Fruit fly (Drosophila melanogaster) whole organism, embryonic: ENCODE results near the gene CG6983.

Source experiments
- Atf3 ChIP-seq: fragments of 200-800 bp; sonication (Bioruptor generic); optimal IDR thresholded peaks from 3 replicates; lab custom pipeline; 2016; ENCODE audit warnings: missing biosample characterization, missing genetic modification characterization
- Atf6 ChIP-seq: fragments of 200-800 bp; sonication (Bioruptor generic); IDR thresholded peaks from 2 replicates; pipeline ENCODE4 v1.3.6; 2022; ENCODE audit warnings: missing biosample characterization, missing genetic modification characterization
- Blimp-1 ChIP-seq: fragments of 200-800 bp; sonication (Bioruptor generic); optimal IDR thresholded peaks from 3 replicates; lab custom pipeline; 2018; ENCODE audit warnings: missing biosample characterization, missing genetic modification characterization, mild to moderate bottlenecking, moderate library complexity, missing genetic modification reagents
- CG10979 ChIP-seq: fragments of 200-800 bp; sonication (Bioruptor generic); optimal IDR thresholded peaks from 2 replicates; lab custom pipeline; 2018; ENCODE audit warnings: missing biosample characterization, mild to moderate bottlenecking, missing genetic modification characterization, moderate library complexity
- CG15479 ChIP-seq: fragments of 200-800 bp; sonication (Bioruptor generic); optimal IDR thresholded peaks from 3 replicates; lab custom pipeline; 2019; ENCODE audit warnings: missing biosample characterization, mild to moderate bottlenecking, missing genetic modification characterization, moderate library complexity
- CG15601 ChIP-seq: fragments of 200-800 bp; sonication (Bioruptor generic); optimal IDR thresholded peaks from 3 replicates; lab custom pipeline; 2019; ENCODE audit warnings: missing biosample characterization, mild to moderate bottlenecking, missing genetic modification characterization, moderate library complexity
- CG18011 ChIP-seq: fragments of 200-800 bp; sonication (Bioruptor generic); optimal IDR thresholded peaks from 2 replicates; lab custom pipeline; 2017; ENCODE audit warnings: missing biosample characterization, missing genetic modification characterization, mild to moderate bottlenecking, moderate library complexity, missing genotype
- CG2116 ChIP-seq: fragments of 200-800 bp; sonication (Bioruptor generic); optimal IDR thresholded peaks from 3 replicates; lab custom pipeline; 2018; ENCODE audit warnings: missing biosample characterization, mild to moderate bottlenecking, missing genetic modification characterization
- CG32532 ChIP-seq: fragments of 200-800 bp; sonication (Bioruptor generic); IDR thresholded peaks from 2 replicates; pipeline ENCODE4 v1.3.6; 2022; ENCODE audit warnings: missing biosample characterization, missing genetic modification characterization
- CG3281 ChIP-seq: fragments of 200-800 bp; sonication (Bioruptor generic); optimal IDR thresholded peaks from 3 replicates; lab custom pipeline; 2017; ENCODE audit warnings: missing biosample characterization, mild to moderate bottlenecking, missing genetic modification characterization
- CG4360 ChIP-seq: fragments of 200-800 bp; sonication (Bioruptor generic); IDR thresholded peaks from 2 replicates; pipeline ENCODE4 v1.3.6; 2022; ENCODE audit warnings: missing biosample characterization, missing genetic modification characterization
- CG6272 ChIP-seq: fragments of 200-800 bp; sonication (Bioruptor generic); IDR thresholded peaks from 2 replicates; pipeline ENCODE4 v1.3.6; 2022; ENCODE audit warnings: missing biosample characterization, missing genetic modification characterization
- CG7372 ChIP-seq: fragments of 200-800 bp; sonication (Bioruptor generic); IDR thresholded peaks from 2 replicates; pipeline ENCODE4 v1.3.6; 2022; ENCODE audit warnings: missing biosample characterization, missing genetic modification characterization
- CG8924 ChIP-seq: fragments of 200-800 bp; optimal IDR thresholded peaks from 3 replicates; lab custom pipeline; 2019; ENCODE audit warnings: missing biosample characterization, mild to moderate bottlenecking, missing genetic modification characterization, moderate library complexity
- CG9437 ChIP-seq: fragments of 200-800 bp; sonication (Bioruptor generic); optimal IDR thresholded peaks from 2 replicates; lab custom pipeline; 2018; ENCODE audit warnings: missing biosample characterization, mild to moderate bottlenecking, missing genetic modification characterization
- CG9797 ChIP-seq: fragments of 200-800 bp; sonication (Bioruptor generic); optimal IDR thresholded peaks from 3 replicates; lab custom pipeline; 2018; ENCODE audit warnings: missing biosample characterization, mild to moderate bottlenecking, missing genetic modification characterization
- D19B ChIP-seq: fragments of 200-800 bp; sonication (Bioruptor generic); optimal IDR thresholded peaks from 2 replicates; lab custom pipeline; 2017; ENCODE audit warnings: missing biosample characterization, mild to moderate bottlenecking, missing genetic modification characterization
- Dbx ChIP-seq: fragments of 200-800 bp; sonication (Bioruptor generic); IDR thresholded peaks from 3 replicates; pipeline ENCODE4 v1.3.6; 2022; ENCODE audit warnings: missing biosample characterization, missing genetic modification characterization
- Deaf1 ChIP-seq: fragments of 200-800 bp; optimal IDR thresholded peaks from 3 replicates; lab custom pipeline; 2019; ENCODE audit warnings: missing biosample characterization, mild to moderate bottlenecking, missing genetic modification characterization, moderate library complexity
- Dek ChIP-seq: fragments of 200-800 bp; sonication (Bioruptor generic); optimal IDR thresholded peaks from 3 replicates; lab custom pipeline; 2019; ENCODE audit warnings: missing biosample characterization, mild to moderate bottlenecking, missing genetic modification characterization, moderate library complexity
- ERR ChIP-seq: fragments of 200-800 bp; sonication (Bioruptor generic); optimal IDR thresholded peaks from 2 replicates; lab custom pipeline; 2016; ENCODE audit warnings: missing biosample characterization, missing genetic modification characterization
- Fer3 ChIP-seq: fragments of 200-800 bp; sonication (Bioruptor generic); optimal IDR thresholded peaks from 2 replicates; lab custom pipeline; 2018; ENCODE audit warnings: missing biosample characterization, mild to moderate bottlenecking, missing genetic modification characterization, moderate library complexity
- HLH54F ChIP-seq: fragments of 200-800 bp; sonication (Bioruptor generic); optimal IDR thresholded peaks from 3 replicates; lab custom pipeline; 2016; ENCODE audit warnings: missing biosample characterization, missing genetic modification characterization
- NC2β ChIP-seq: fragments of 200-800 bp; sonication (Bioruptor generic); optimal IDR thresholded peaks from 2 replicates; lab custom pipeline; 2016; ENCODE audit warnings: missing biosample characterization, missing genetic modification characterization
- Rfx ChIP-seq: fragments of 200-800 bp; sonication (Bioruptor generic); IDR thresholded peaks from 2 replicates; pipeline ENCODE4 v1.3.6; 2022; ENCODE audit warnings: missing biosample characterization, missing genetic modification characterization
- Rx ChIP-seq: fragments of 200-800 bp; sonication (Bioruptor generic); IDR thresholded peaks from 2 replicates; pipeline ENCODE4 v1.3.6; 2022; ENCODE audit warnings: missing biosample characterization, missing genetic modification characterization
- Sry-β ChIP-seq: fragments of 200-800 bp; sonication (Bioruptor generic); optimal IDR thresholded peaks from 2 replicates; lab custom pipeline; 2018; ENCODE audit warnings: missing biosample characterization, mild to moderate bottlenecking, missing genetic modification characterization, moderate library complexity
- Tbp ChIP-seq: fragments of >200 bp; optimal IDR thresholded peaks from 2 replicates; lab custom pipeline; 2018; ENCODE audit warnings: missing biosample characterization, missing genetic modification characterization
- al ChIP-seq: fragments of 200-800 bp; sonication (Bioruptor generic); IDR thresholded peaks from 2 replicates; pipeline ENCODE4 v1.3.6; 2022; ENCODE audit warnings: missing biosample characterization, missing genetic modification characterization
- ash1 ChIP-seq: fragments of 200-800 bp; sonication (Bioruptor generic); optimal IDR thresholded peaks from 2 replicates; lab custom pipeline; 2018; ENCODE audit warnings: missing biosample characterization, mild to moderate bottlenecking, missing genetic modification characterization
- chinmo ChIP-seq: fragments of 200-800 bp; sonication (Bioruptor generic); IDR thresholded peaks from 4 replicates; pipeline ENCODE4 v1.3.6; 2022; ENCODE audit warnings: missing biosample characterization, missing genetic modification characterization; ENCODE audit not compliant: partially characterized antibody
- ci ChIP-seq: fragments of 200-800 bp; sonication (Bioruptor generic); IDR thresholded peaks from 3 replicates; pipeline ENCODE4 v1.3.6; 2022; ENCODE audit warnings: missing biosample characterization, missing genetic modification characterization
- da ChIP-seq: fragments of 200-800 bp; sonication (Bioruptor generic); optimal IDR thresholded peaks from 2 replicates; lab custom pipeline; 2016; ENCODE audit warnings: missing biosample characterization, missing genetic modification characterization
- dm ChIP-seq: fragments of 200-800 bp; sonication (Bioruptor generic); optimal IDR thresholded peaks from 3 replicates; lab custom pipeline; 2016; ENCODE audit warnings: missing biosample characterization, missing genetic modification characterization
- esg ChIP-seq: fragments of 200-800 bp; sonication (Bioruptor generic); conservative IDR thresholded peaks from 2 replicates; pipeline ENCODE4 v1.3.6; 2022; ENCODE audit warnings: missing biosample characterization, missing genetic modification characterization
- eyg ChIP-seq: fragments of 200-800 bp; sonication (Bioruptor generic); optimal IDR thresholded peaks from 3 replicates; lab custom pipeline; 2016; ENCODE audit warnings: missing biosample characterization, missing genetic modification characterization
- gem ChIP-seq: fragments of 200-800 bp; sonication (Bioruptor generic); optimal IDR thresholded peaks from 2 replicates; lab custom pipeline; 2019; ENCODE audit warnings: missing biosample characterization, mild to moderate bottlenecking, missing genetic modification characterization, moderate library complexity
- gt ChIP-seq: fragments of 200-800 bp; sonication (Bioruptor generic); IDR thresholded peaks from 2 replicates; pipeline ENCODE4 v1.3.6; 2022; ENCODE audit warnings: missing biosample characterization, missing genetic modification characterization
- hth ChIP-seq: fragments of >200 bp; optimal IDR thresholded peaks from 2 replicates; lab custom pipeline; 2017; ENCODE audit warnings: inconsistent platforms
- knrl ChIP-seq: fragments of 200-800 bp; sonication (Bioruptor generic); IDR thresholded peaks from 3 replicates; pipeline ENCODE4 v1.3.6; 2022; ENCODE audit warnings: missing biosample characterization, missing genetic modification characterization; ENCODE audit not compliant: partially characterized antibody
- onecut ChIP-seq: fragments of 200-800 bp; sonication (Bioruptor generic); IDR thresholded peaks from 2 replicates; pipeline ENCODE4 v1.3.6; 2022; ENCODE audit warnings: missing biosample characterization, missing genetic modification characterization
- otp ChIP-seq: fragments of 200-800 bp; sonication (Bioruptor generic); IDR thresholded peaks from 3 replicates; pipeline ENCODE4, ENCODE4 v1.3.6; 2022; ENCODE audit warnings: missing biosample characterization, missing genetic modification characterization
- p53 ChIP-seq: fragments of 200-800 bp; sonication (Bioruptor generic); optimal IDR thresholded peaks from 2 replicates; lab custom pipeline; 2016; ENCODE audit warnings: missing biosample characterization, missing genetic modification characterization
- pho ChIP-seq: fragments of 200-800 bp; sonication (Bioruptor generic); optimal IDR thresholded peaks from 2 replicates; lab custom pipeline; 2016; ENCODE audit warnings: missing biosample characterization, missing genetic modification characterization
- rib ChIP-seq: fragments of 200-800 bp; sonication (Bioruptor generic); IDR thresholded peaks from 2 replicates; pipeline ENCODE4 v1.3.6; 2022; ENCODE audit warnings: missing biosample characterization, missing genetic modification characterization
- slp2 ChIP-seq: fragments of 200-800 bp; sonication (Bioruptor generic); optimal IDR thresholded peaks from 2 replicates; lab custom pipeline; 2016; ENCODE audit warnings: missing biosample characterization, missing genetic modification characterization
- sr ChIP-seq: fragments of 200-800 bp; sonication (Bioruptor generic); IDR thresholded peaks from 3 replicates; pipeline ENCODE4 v1.3.6; 2022; ENCODE audit warnings: missing biosample characterization, missing genetic modification characterization
- tgo ChIP-seq: fragments of 200-800 bp; sonication (Bioruptor generic); IDR thresholded peaks from 3 replicates; pipeline ENCODE4 v1.3.6; 2022; ENCODE audit warnings: missing biosample characterization, missing genetic modification characterization
- toy ChIP-seq: fragments of 200-800 bp; sonication (Bioruptor generic); IDR thresholded peaks from 2 replicates; pipeline ENCODE4 v1.3.6; 2022; ENCODE audit warnings: missing biosample characterization, missing genetic modification characterization
- zen ChIP-seq: fragments of 200-800 bp; sonication (Bioruptor generic); optimal IDR thresholded peaks from 3 replicates; lab custom pipeline; 2018; ENCODE audit warnings: missing biosample characterization, mild to moderate bottlenecking, missing genetic modification characterization, moderate library complexity

The CG6983 gene

DNA sequence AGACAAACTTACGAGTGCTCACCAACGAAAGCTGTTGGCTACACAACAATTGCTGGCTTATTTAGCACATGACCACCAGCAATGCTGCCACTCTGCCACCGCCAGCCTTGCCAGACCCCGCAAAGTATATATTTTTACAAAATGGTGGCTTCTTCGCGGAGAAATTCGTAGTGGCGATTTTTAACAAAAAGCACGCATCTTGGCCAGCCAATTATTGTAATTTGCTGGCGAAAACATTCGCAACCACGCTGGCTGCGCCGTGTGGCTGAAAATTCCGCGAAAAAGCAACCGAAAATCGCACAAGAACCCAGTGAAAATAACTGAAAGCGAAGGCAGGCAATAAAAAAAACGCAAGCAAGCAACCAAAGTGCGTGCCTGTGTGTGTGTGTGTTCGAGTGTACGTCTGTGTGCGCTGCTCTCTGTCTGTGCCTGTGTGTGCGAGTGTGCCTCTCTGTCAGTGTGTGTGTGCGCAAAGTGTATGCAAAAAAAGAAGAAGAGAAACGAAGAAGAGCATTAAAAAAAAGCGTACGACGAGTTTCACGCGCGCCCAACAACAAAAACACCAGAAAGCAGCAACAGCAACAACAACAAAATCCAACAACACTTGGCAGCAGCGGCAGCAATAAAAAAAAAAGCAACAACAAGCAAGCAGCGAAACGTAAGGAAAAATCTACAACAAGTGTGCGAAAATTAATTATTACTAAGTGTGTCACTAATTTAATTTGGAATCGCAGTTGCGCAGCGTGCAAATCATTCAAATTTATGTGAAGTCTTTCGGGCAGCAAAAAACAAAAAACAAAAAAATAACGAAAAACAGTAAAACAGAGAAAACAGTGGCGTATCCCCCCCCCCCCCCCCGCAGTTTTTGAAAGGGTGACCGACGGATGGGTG lies 868 bp upstream of the CG6983 start, which contains the start of gene Gug (continued):
- TF ChIP-seq CG3281 (GFP tag; lab: Kevin White, UChicago) (no peak), CG6272 (GFP tag; lab: Robert Waterston, UW) (no peak), CG8924 (tag; lab: Kevin White, UChicago) (no peak), gem (tag; lab: Kevin White, UChicago) (no peak), pho (GFP tag; lab: Kevin White, UChicago) (no peak), otp (GFP tag; lab: Robert Waterston, UW) (no peak), toy (no peak), al (GFP tag; lab: Robert Waterston, UW) (no peak), NC2β (GFP tag; lab: Kevin White, UChicago) (no peak), sr (GFP tag; lab: Robert Waterston, UW) (0 out of 3 replicates have a peak, but pooled peaks have one; percentile 4), ci (GFP tag; lab: Robert Waterston, UW) (peak; percentile 16; the same call in 1 of the 3 replicates), hth (lab: Kevin White, UChicago) (no peak), Rfx (peak; percentile 27; the same call in 1 of the 2 replicates), Fer3 (tag; lab: Kevin White, UChicago) (no peak), CG9797 (peak; percentile 84), rib (GFP tag; lab: Robert Waterston, UW) (no peak), CG15479 (GFP tag; lab: Kevin White, UChicago) (peak; percentile 84), dm (GFP tag; lab: Kevin White, UChicago) (no peak), Dek (no peak), Atf6 (GFP tag; lab: Robert Waterston, UW) (peak; percentile 12; the same call in 1 of the 2 replicates), Deaf1 (tag; lab: Kevin White, UChicago) (peak; percentile 62), Atf3 (GFP tag; lab: Kevin White, UChicago) (no peak), CG18011 (GFP tag; lab: Kevin White, UChicago) (peak; percentile 97), zen (tag; lab: Kevin White, UChicago) (peak; percentile 16), ash1 (GFP tag; lab: Kevin White, UChicago) (no peak), eyg (no peak), ERR (GFP tag; lab: Kevin White, UChicago) (peak; percentile 38), esg (GFP tag; lab: Robert Waterston, UW) (no peak), tgo (no peak), knrl (GFP tag; lab: Robert Waterston, UW) (no peak), D19B (GFP tag; lab: Kevin White, UChicago) (no peak), Tbp (no peak), chinmo (peak; percentile 94; the same call in 3 of the 4 replicates), CG2116 (GFP tag; lab: Kevin White, UChicago) (no peak), da (GFP tag; lab: Kevin White, UChicago) (no peak), CG9437 (GFP tag; lab: Kevin White, UChicago) (no peak), CG7372 (no peak), gt (GFP tag; lab: Robert Waterston, UW) (no peak), Rx (no peak), CG32532 (GFP tag; lab: Robert Waterston, UW) (no peak; the same call in 1 of the 2 replicates), Blimp-1 (GFP tag; lab: Kevin White, UChicago) (peak; percentile 38), HLH54F (GFP tag; lab: Kevin White, UChicago) (no peak), CG15601 (no peak), p53 (no peak), onecut (no peak), slp2 (GFP tag; lab: Kevin White, UChicago) (no peak), CG10979 (tag; lab: Kevin White, UChicago) (no peak), CG4360 (GFP tag; lab: Robert Waterston, UW) (peak; percentile 85), Sry-β (no peak), Dbx (peak; percentile 13; the same call in 1 of the 3 replicates)
